Worm (Caenorhabditis elegans) whole organism, dauer: ENCODE results near the gene nmur-3.

Experiments used
- unc-62 ChIP-seq: sonication (generic microtip); optimal IDR thresholded peaks from 2 replicates; lab custom pipeline; 2017; ENCODE audit warnings: missing biosample characterization, missing genetic modification reagents, missing genetic modification characterization

The nmur-3 gene

DNA sequence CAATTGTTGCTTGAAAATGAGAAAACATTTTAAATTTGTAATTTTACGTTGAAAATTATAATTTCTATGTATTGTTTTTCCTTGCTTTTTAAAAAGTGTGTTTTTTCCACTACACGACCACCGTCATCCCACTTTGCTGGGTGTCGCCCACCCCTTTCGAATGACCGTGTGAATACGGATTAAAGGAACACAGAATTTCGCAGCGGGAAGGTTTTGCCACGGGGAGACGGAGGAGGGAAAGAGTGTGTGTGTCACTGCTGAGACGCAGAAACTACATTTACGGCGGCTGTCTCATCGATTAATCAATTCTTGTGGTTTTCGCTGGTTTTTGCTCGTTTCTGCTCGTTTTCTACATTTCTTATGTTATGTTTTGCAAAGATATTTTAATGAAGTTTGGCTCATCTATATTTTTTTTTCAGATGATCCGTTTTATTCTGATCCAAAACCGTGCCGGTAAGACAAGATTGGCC lies 8.4 kb upstream of the nmur-3 start, which contains the start of gene aps-2:
Gene aps-2 (plus strand): TSS at position 420 of the 470 bp plus-strand sequence.
- no peak for TF ChIP-seq unc-62 (GFP tag; lab: Kevin White, UChicago)

DNA sequence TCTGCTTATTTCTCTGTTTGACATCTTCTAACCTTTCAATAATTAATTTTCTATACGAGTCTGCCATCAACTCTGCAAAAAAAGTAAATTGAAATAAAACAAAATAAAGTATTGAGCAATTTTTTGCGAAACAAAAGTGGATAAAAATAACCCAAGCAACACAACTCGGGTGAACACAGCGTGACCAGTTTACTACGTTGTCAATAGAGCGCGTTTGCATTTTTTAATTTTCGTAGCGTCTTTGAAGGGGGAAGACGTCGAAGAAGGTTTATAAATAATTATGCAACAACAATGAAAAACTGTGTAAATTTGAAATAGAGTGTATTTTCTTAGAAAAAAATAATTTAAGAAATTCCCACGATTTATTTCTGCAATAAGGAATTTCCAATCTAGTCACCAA lies 3.9 kb upstream of the nmur-3 start, which contains the start of gene atg-16.1:
Gene atg-16.1 (minus strand): TSS at position 76 of the 400 bp plus-strand sequence.
- TF ChIP-seq unc-62 (GFP tag; lab: Kevin White, UChicago): no peak

DNA sequence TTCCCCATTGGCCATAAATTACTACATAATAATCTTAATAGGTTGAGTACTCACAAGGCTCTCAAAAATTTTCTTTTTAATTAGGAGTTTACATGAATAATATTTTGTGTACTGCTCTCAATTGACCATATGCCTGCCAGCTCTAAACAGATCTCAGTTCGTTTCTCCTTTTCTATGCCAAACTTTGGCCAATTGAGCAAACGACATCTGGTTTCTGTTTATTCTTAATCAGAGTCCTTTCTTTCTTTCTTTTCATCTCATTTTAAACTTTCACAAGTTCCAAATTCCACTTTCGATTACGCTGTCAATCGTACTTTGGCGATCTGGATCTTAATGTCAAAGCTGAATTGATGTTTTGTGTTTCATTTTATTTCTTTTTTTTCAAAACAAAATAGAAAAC lies 2.0 kb upstream of the nmur-3 start:
- no peak for TF ChIP-seq unc-62 (GFP tag; lab: Kevin White, UChicago)

DNA sequence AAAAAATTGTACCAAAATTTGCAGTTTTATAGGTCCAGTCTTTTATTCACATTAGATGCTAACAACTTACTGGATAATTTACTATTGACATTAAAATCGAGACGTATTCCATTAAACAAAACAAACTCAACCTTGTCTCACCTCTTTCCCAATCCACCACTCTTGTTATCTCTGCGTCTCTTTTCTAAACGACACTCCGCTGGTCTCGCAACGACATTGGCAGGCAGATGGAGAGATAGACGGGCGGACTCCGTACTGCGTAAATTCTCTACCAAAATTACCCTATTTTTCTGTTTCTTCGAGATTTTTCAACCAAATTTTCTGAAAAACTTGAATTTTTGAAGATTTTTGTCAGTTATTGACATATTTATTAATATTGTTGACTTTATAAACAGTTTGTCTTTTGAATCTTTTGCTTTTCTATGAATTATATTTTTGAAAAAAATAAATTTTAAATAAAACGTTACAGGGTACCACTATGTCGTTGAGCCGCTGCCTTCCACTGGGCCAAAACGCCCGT lies 3.0 kb downstream of the nmur-3 start, which contains the start of gene asb-2:
Gene asb-2 (plus strand): TSS at position 470 of the 520 bp plus-strand sequence.
- no peak for TF ChIP-seq unc-62 (GFP tag; lab: Kevin White, UChicago)

DNA sequence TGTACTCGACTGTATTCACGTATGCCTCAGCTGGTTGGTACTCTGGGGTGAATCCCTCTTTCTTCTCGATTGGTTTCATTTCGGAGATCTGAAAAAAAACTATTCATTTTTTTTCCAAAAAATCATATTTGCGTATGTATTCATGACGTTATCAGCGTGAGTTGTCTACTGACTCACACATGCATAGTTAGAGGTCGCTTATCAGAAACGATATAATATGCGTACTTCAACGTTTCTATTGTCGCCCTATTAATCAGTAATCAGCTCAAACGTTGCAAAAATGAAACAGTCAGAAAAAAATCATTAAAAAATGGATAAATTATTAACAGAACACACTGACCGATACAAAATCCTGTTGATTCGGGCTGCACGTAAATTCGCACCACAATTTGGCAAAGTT lies 12.2 kb downstream of the nmur-3 start:
- TF ChIP-seq unc-62 (GFP tag; lab: Kevin White, UChicago): no peak

DNA sequence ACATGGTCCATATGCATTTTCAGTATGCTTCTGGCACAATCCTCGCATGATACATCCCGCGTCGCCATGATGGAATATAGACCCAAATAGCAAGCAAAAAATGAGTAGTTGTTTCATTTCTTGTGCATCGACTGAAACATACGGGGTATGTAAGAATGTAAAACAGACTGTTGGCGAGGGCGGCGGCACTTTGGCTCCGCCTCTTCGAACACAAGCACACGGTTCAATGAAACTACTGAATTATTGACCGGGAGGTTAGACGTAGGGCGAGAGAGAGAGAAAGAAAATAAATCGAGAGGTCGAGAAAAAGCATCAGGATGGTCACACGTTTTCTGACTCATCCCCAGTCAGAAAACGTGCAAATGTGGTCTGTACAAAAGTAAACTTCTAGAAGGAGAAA lies 13.6 kb downstream of the nmur-3 start:
- TF ChIP-seq unc-62 (GFP tag; lab: Kevin White, UChicago): no peak

DNA sequence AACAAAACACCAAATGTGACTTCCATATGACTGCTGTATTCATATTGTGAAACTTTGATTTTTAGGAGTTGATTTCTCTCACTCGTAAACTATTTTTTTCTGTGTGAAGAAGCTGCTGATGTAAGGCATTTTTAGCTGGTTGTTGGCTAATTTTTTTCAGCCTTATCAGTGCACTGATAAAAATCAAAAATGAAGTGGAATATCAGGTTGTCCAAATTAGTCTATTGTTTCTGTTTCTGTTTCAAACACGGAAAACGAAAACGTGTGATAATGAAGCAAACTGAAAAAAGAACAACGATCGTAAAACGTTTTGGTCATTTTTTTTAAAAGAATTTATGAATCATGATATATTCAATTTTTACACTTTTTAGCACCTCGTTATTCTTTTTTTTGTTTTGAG lies 14.5 kb downstream of the nmur-3 start:
- no peak for TF ChIP-seq unc-62 (GFP tag; lab: Kevin White, UChicago)

DNA sequence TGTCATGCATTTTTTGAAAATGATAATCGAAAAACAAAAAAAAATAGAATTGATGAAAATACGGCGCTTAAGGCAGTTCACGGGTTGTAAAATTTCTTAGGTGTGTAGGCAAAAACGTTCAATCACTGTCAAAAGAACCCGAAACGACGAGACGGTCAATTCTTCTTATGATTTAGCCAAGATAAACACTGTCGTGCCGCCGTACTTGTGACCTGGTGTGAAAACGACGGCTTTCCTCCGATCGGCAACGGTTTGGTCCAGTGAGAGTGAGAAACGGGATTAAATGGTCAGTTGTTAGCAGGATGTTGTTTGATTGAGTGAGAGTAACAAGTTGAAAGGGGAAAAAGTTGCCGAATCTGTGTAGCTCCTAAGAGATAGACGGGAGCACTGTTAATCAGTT lies 17.8 kb downstream of the nmur-3 start:
- TF ChIP-seq unc-62 (GFP tag; lab: Kevin White, UChicago): no peak

DNA sequence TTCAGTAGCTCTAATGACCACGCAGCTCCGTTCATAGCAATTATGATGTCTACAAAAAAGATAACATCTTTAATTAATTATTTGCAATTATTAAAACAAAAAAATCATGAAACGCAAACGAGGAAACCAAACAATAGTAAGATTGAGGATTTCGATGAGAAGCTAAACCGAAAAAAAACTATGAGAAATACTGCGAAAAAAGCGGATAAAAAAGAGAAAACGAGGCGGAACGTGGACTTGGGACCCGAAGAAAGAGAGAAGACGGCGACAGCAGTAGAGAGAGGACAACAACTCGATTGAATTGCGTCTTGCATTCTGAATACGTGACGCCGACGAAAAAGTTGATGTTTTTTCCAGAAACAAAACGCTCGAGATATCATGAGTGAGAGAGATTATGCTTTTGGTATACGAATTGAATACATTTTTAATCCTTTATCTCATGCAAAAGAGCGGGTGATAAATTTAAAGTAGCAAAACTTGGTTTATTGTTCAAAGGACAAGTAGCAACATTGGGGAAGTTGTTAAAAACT lies 22.6 kb downstream of the nmur-3 start, which contains the start of gene ncr-1:
Gene ncr-1 (minus strand): TSS at position 51 of the 530 bp plus-strand sequence.
- no peak for TF ChIP-seq unc-62 (GFP tag; lab: Kevin White, UChicago)

DNA sequence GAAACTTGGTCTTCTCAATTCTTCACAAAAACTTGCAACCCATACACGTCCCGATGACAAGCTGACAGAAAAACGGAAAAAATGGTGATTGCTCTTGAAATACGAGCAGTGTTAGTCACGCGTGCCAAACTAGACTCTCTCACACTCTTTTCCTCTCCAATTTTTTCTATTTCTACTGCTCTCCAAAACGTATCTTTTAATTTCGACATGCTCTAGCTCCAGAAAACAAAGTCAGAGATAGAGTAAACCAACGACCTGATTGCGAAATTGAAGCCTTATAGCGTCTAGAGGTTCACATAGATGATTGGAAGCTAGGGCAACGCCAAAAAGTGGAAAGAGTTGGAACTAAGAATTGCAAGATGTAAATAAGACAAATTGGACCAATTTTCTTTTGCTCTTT lies 24.1 kb downstream of the nmur-3 start:
- TF ChIP-seq unc-62 (GFP tag; lab: Kevin White, UChicago): no peak

DNA sequence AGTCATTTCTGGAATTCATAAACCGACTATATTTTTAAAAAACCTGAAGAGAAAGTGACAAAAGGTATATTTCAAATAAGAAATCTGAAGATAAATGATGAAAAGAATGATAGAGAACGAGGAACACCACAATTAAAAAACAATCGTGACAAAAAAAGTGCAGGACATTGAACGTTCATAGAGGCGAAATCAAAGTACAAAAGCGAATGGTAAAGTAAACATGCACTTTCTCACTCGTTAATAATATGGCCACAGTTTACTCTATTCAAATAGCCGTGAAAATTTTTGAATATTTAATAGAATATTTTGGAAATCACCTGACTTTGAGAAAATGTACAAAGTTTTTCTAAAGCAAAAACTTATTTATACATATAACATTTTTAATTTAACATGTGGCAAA lies 25.9 kb downstream of the nmur-3 start, which contains the start of gene F46H6.5:
Gene F46H6.5 (minus strand): TSS at position 10 of the 400 bp plus-strand sequence.
- no peak for TF ChIP-seq unc-62 (GFP tag; lab: Kevin White, UChicago)

DNA sequence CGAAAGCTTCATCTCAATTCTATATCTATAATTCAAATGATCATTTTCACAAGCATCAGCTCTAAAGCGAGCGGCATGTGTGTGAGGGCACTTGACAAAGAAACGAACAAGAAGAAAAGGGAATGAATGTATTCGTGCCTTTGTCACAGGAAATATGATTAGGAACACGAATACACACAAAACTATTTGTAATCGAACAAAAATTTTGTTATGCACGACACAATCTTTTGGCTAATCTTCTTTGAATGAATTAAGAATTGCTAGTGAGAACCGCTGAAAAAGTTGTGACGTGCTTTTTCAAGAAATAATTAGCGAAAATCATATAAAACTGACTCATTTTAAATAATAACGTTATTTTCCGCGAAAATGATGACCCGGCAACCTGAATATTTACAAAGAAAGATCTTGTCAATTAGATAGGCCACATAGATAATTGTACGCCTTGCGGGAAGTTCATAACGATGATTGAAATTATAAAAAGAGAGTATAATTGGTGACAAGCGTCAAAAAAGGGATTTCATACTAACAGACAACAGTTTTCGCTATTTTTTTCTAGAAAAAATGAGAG lies 27.2 kb downstream of the nmur-3 start:
- no peak for TF ChIP-seq unc-62 (GFP tag; lab: Kevin White, UChicago)

DNA sequence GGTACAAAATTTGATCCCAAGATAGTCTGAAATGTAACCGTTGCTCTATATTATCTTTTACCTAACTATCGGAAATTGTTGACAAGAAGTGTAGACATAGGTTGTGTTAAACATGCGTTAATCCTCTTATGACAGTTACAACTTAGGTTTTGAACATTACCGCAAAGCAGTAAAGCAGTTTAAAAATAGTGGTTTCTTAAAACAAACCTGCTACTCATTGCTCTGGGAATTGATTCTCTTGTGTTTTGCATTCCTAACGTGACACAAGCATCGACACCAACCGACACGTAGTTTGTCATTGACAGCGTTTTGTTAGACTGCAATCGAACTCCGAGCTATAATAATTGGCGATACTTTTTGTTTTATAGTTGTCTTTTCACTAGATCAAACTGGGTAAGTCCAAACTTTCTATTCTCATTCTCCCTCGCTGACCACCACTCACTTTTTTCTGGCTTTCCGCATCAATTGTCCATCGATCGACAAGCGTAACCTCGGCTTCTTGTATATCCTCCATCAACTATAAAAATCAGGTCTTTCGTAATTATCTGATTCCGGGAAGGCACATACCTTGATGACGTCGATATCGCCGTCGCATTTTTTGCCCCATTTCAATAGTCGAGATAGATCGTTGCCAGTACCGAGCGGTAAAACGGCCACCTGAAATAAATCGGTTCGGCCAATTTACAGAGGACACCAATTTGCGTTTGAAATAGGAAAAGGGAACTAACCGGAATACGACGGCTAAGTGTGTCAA lies 29.7 kb downstream of the nmur-3 start:
- TF ChIP-seq unc-62 (GFP tag; lab: Kevin White, UChicago): no peak

DNA sequence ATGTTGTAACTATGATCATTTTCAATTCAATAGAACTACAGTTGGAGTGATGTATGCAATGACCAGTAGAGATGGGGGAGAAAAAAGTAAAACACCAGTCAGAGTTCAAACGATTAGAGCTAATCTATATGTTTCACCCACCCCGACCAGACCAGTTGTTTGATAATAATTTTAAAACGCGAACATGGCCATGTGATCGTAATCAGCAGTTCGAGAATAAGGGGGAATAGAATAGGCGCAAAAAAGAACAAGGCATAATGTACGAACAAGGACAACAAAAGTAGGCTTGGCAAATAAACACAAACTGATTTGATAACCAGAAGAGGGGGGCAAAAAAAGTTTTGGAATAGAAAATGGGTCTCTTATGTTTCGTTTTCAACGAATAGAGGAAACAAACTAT lies 31.8 kb downstream of the nmur-3 start:
- TF ChIP-seq unc-62 (GFP tag; lab: Kevin White, UChicago): no peak

DNA sequence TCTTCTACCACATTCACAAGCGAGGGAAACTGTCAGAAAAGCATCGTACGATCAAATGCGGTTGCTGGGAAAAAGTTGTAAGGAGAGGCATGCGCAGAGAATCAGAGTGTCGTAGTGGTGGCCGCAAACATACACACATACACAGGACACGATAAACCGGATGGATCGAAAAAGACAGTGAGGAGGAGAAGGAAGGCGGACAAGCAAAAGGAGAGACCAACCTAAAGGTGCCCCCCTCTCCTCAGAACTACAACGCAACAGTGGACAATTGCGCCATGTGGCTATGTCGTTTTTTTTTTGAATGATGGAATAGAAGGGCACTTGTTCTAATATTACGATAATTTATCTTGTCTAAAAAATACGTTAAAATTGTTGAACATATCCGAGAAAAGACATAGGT lies 32.2 kb downstream of the nmur-3 start:
- TF ChIP-seq unc-62 (GFP tag; lab: Kevin White, UChicago): no peak

DNA sequence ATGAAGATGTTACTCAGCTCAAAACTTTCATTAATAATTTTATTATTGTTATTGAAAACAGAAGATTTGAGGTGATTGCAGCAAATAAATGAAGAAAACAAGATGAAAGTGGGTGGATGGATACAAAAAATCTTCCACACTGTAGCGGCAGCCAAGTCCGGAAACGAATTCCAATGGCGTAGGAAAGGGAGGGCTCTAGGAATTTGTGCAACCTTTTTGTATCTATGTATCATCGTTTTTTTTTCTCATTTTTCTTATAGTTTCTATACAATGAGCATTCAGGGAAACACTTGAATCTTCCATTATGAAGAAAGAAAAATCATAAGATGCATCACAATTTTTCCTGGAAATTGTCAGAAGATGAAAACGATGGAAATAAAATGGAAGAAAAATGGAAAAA lies 34.2 kb downstream of the nmur-3 start:
- no peak for TF ChIP-seq unc-62 (GFP tag; lab: Kevin White, UChicago)
